Fruit fly (Drosophila melanogaster) whole organism, embryonic: ENCODE measurements around the gene EMC5.

ENCODE experiments used
- CG10147 ChIP-seq: fragments of 200-800 bp; sonication (Bioruptor generic); optimal IDR thresholded peaks from 2 replicates; lab custom pipeline; 2019; ENCODE audit warnings: missing biosample characterization, mild to moderate bottlenecking, missing genetic modification characterization, moderate library complexity
- CG14860 ChIP-seq: fragments of 200-800 bp; sonication (Bioruptor generic); IDR thresholded peaks from 3 replicates; pipeline ENCODE4 v1.3.6; 2022; ENCODE audit warnings: missing biosample characterization, missing genetic modification characterization; ENCODE audit not compliant: partially characterized antibody
- CG4730 ChIP-seq: fragments of 200-800 bp; sonication (Bioruptor generic); IDR thresholded peaks from 2 replicates; pipeline ENCODE4 v1.3.6; 2022; ENCODE audit warnings: missing biosample characterization, missing genetic modification characterization
- CG9437 ChIP-seq: fragments of 200-800 bp; sonication (Bioruptor generic); optimal IDR thresholded peaks from 2 replicates; lab custom pipeline; 2018; ENCODE audit warnings: missing biosample characterization, mild to moderate bottlenecking, missing genetic modification characterization
- Doc2 ChIP-seq: fragments of 200-800 bp; sonication (Bioruptor generic); IDR thresholded peaks from 2 replicates; pipeline ENCODE4 v1.3.6; 2022; ENCODE audit warnings: missing biosample characterization, missing genetic modification characterization
- Dref ChIP-seq: fragments of 200-800 bp; sonication (Bioruptor generic); IDR thresholded peaks from 2 replicates; pipeline ENCODE4 v1.3.6; 2022; ENCODE audit warnings: missing biosample characterization, missing genetic modification characterization
- Drgx ChIP-seq: fragments of 200-800 bp; sonication (Bioruptor generic); IDR thresholded peaks from 2 replicates; pipeline ENCODE4 v1.3.6; 2022; ENCODE audit warnings: missing biosample characterization, missing genetic modification characterization
- E2f2 ChIP-seq: fragments of 200-800 bp; sonication (Bioruptor generic); IDR thresholded peaks from 2 replicates; pipeline ENCODE4 v1.3.6; 2022; ENCODE audit warnings: missing biosample characterization, missing genetic modification characterization
- H15 ChIP-seq: fragments of 200-800 bp; sonication (Bioruptor generic); IDR thresholded peaks from 3 replicates; pipeline ENCODE4 v1.3.6; 2022; ENCODE audit warnings: missing biosample characterization, missing genetic modification characterization
- HLHmδ ChIP-seq: fragments of 200-800 bp; sonication (Bioruptor generic); optimal IDR thresholded peaks from 2 replicates; lab custom pipeline; 2018; ENCODE audit warnings: missing biosample characterization, mild to moderate bottlenecking, missing genetic modification characterization, moderate library complexity
- Med ChIP-seq: fragments of 200-800 bp; sonication (Bioruptor generic); peaks from one replicate; lab custom pipeline; 2016; ENCODE audit warnings: missing biosample characterization, missing genetic modification characterization, mild to moderate bottlenecking, inconsistent platforms, moderate library complexity
- Mrtf ChIP-seq: fragments of 200-800 bp; sonication (Bioruptor generic); IDR thresholded peaks from 3 replicates; pipeline ENCODE4 v1.3.6; 2022; ENCODE audit warnings: missing biosample characterization, missing genetic modification characterization
- Pdp1 ChIP-seq, 2 experiments: fragments of 200-800 bp; sonication (Bioruptor generic); optimal IDR thresholded peaks; 3 replicates each; lab custom pipeline; 2016; ENCODE audit warnings: missing biosample characterization in 2 of 2, missing genetic modification characterization in 2 of 2, mild to moderate bottlenecking in 1 of 2, moderate library complexity in 1 of 2
- az2 ChIP-seq: fragments of 200-800 bp; sonication (Bioruptor generic); optimal IDR thresholded peaks from 3 replicates; lab custom pipeline; 2016; ENCODE audit warnings: missing biosample characterization, missing genetic modification characterization
- ken ChIP-seq: fragments of 200-800 bp; sonication (Bioruptor generic); IDR thresholded peaks from 3 replicates; pipeline ENCODE4 v1.3.6; 2022; ENCODE audit warnings: missing biosample characterization, missing genetic modification characterization
- lilli ChIP-seq: fragments of 200-800 bp; sonication (Bioruptor generic); optimal IDR thresholded peaks from 3 replicates; lab custom pipeline; 2016; ENCODE audit warnings: missing biosample characterization, missing genetic modification characterization
- org-1 ChIP-seq: fragments of 200-800 bp; sonication (Bioruptor generic); optimal IDR thresholded peaks from 2 replicates; lab custom pipeline; 2017; ENCODE audit warnings: missing biosample characterization, missing genetic modification characterization
- shn ChIP-seq: fragments of 200-800 bp; sonication (Bioruptor generic); optimal IDR thresholded peaks from 3 replicates; lab custom pipeline; 2016; ENCODE audit warnings: missing biosample characterization, missing genetic modification characterization
- sna ChIP-seq: fragments of 200-800 bp; sonication (Bioruptor generic); IDR thresholded peaks from 2 replicates; pipeline ENCODE4 v1.3.6; 2022; ENCODE audit warnings: missing biosample characterization, missing genetic modification characterization; ENCODE audit not compliant: partially characterized antibody
- ssp ChIP-seq: fragments of 200-800 bp; sonication (Bioruptor generic); IDR thresholded peaks from 2 replicates; pipeline ENCODE4 v1.3.6; 2022; ENCODE audit warnings: missing biosample characterization, missing genetic modification characterization

EMC5 gene

DNA sequence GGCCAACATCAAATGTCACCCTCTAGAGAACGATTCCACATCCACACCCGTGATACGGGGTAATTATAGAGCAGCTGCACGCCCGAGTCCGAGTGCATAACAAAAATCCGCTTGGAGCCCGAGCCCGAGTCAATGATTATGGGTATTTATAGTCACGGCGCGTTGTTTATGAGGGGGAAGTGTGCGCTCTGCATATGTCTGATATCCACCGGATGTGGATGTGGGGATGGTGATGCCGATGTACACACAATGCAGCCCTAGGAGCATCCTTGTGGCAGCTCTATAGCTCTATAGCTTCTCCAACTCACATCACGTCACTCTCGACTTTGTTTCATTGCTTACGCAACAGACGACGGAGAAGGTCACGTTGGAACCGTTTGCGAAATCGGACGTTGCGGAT is 49.9 kb downstream of the EMC5 start:
- no peak for TF ChIP-seq az2 (GFP tag; lab: Kevin White, UChicago)
- TF ChIP-seq sna (GFP tag; lab: Robert Waterston, UW), result no peak
- TF ChIP-seq Drgx (GFP tag; lab: Robert Waterston, UW), result 0 out of 2 replicates have a peak, but pooled peaks have one; percentile 9
- TF ChIP-seq ssp (GFP tag; lab: Robert Waterston, UW), result peak; percentile 13; the same call in 1 of the 2 replicates
- no peak for TF ChIP-seq ken (GFP tag; lab: Robert Waterston, UW)
- TF ChIP-seq Doc2 (GFP tag; lab: Robert Waterston, UW), result no peak
- TF ChIP-seq CG14860 (GFP tag; lab: Robert Waterston, UW), result 0 out of 3 replicates have a peak, but pooled peaks have one; percentile 29
- no peak for TF ChIP-seq CG9437 (GFP tag; lab: Kevin White, UChicago)
- TF ChIP-seq E2f2, result 0 out of 2 replicates have a peak, but pooled peaks have one; percentile 7
- no peak for TF ChIP-seq org-1 (GFP tag; lab: Kevin White, UChicago)
- no peak for TF ChIP-seq lilli (GFP tag; lab: Kevin White, UChicago)
- TF ChIP-seq Med (GFP tag; lab: Kevin White, UChicago), result peak; percentile 59
- TF ChIP-seq Mrtf, result no peak
- peak; percentile 67 for TF ChIP-seq HLHmδ
- no peak for TF ChIP-seq Dref
- peak in 1 of 2 experiments; percentile 59 for TF ChIP-seq Pdp1 (GFP tag; optimal IDR thresholded peaks at IDR 0.05; lab: Kevin White, UChicago)
- no peak for TF ChIP-seq CG4730 (GFP tag; lab: Robert Waterston, UW)
- TF ChIP-seq H15 (GFP tag; lab: Robert Waterston, UW), result no peak
- no peak for TF ChIP-seq shn (GFP tag; lab: Kevin White, UChicago)
- TF ChIP-seq CG10147 (GFP tag; lab: Kevin White, UChicago), result no peak
